Worm (Caenorhabditis elegans): ENCODE data around the gene Y73B3B.3.

Y73B3B.3 gene

ce11 chrX:258540-258939 lies 48.7 kb downstream of the Y73B3B.3 start:
- TF ChIP-seq lin-26 (GFP tag; IDR thresholded peaks at IDR 0.05): peak; percentile 79
- TF ChIP-seq rpc-1 (optimal IDR thresholded peaks at IDR 0.05): peak; percentile 29
- TF ChIP-seq rpc-1 (tag; optimal IDR thresholded peaks at IDR 0.05): peak; percentile 64
- TF ChIP-seq hmg-1.2 (GFP tag; IDR thresholded peaks at IDR 0.05): peak; percentile 46
- peak; percentile 55 for TF ChIP-seq B0261.1 (tag; optimal IDR thresholded peaks at IDR 0.05)
- TF ChIP-seq tbp1 (GFP tag; optimal IDR thresholded peaks at IDR 0.05): peak; percentile 74
- 0 out of 2 replicates have a peak, but pooled peaks have one; percentile 28 for TF ChIP-seq egrh-3 (GFP tag; IDR thresholded peaks at IDR 0.05)
- peak; percentile 69 for TF ChIP-seq mcd-1 (GFP tag; IDR thresholded peaks at IDR 0.05)
- TF ChIP-seq D2030.7 (GFP tag; IDR thresholded peaks at IDR 0.05): peak; percentile 50

Measured in whole organism, young adult.